Worm (Caenorhabditis elegans) whole organism, L4 larva: ENCODE data around the gene set-4.
A peak's percentile ranks its signal among the peaks of the same experiment; 100 is the strongest.

Experiments used
- D1046.2 ChIP-seq: fragments of 200-800 bp; sonication (Bioruptor generic); IDR thresholded peaks from 2 replicates; pipeline ENCODE4 v1.3.6; 2022; ENCODE audit warnings: missing genetic modification characterization, missing compliant biosample characterization
- F10B5.3 ChIP-seq: sonication (generic microtip); optimal IDR thresholded peaks from 2 replicates; lab custom pipeline; 2016; ENCODE audit warnings: mild to moderate bottlenecking, missing genetic modification characterization, missing compliant biosample characterization
- F37D6.2 ChIP-seq: sonication (generic microtip); optimal IDR thresholded peaks from 2 replicates; lab custom pipeline; 2016; ENCODE audit warnings: mild to moderate bottlenecking, missing genetic modification characterization, missing compliant biosample characterization
- F49E8.2 ChIP-seq: sonication (generic microtip); optimal IDR thresholded peaks from 2 replicates; lab custom pipeline; 2016; ENCODE audit warnings: missing compliant biosample characterization, mild to moderate bottlenecking, missing genetic modification characterization, borderline replicate concordance
- R02D3.7 ChIP-seq: fragments of 150-350 bp; sonication (generic microtip); optimal IDR thresholded peaks from 3 replicates; lab custom pipeline; 2014; ENCODE audit warnings: missing biosample characterization, missing genetic modification characterization
- T20F7.1 ChIP-seq: fragments of 200-800 bp; sonication (Bioruptor generic); optimal IDR thresholded peaks from 2 replicates; lab custom pipeline; 2018; ENCODE audit warnings: mild to moderate bottlenecking, missing genetic modification characterization, missing compliant biosample characterization
- T26A8.4 ChIP-seq: fragments of 200-800 bp; sonication (Bioruptor generic); IDR thresholded peaks from 2 replicates; pipeline ENCODE4 v1.3.6; 2022; ENCODE audit warnings: missing genetic modification characterization, missing compliant biosample characterization
- Y105C5A.15 ChIP-seq: fragments of 200-800 bp; sonication (Bioruptor generic); IDR thresholded peaks from 2 replicates; pipeline ENCODE4 v1.3.6; 2022; ENCODE audit warnings: missing genetic modification characterization, missing compliant biosample characterization
- Y5F2A.4 ChIP-seq: fragments of 200-800 bp; sonication (Bioruptor generic); optimal IDR thresholded peaks from 2 replicates; lab custom pipeline; 2018; ENCODE audit warnings: mild to moderate bottlenecking, missing genetic modification characterization, missing compliant biosample characterization
- Y75B8A.6 ChIP-seq: fragments of 200-800 bp; sonication (Bioruptor generic); IDR thresholded peaks from 2 replicates; pipeline ENCODE4 v1.3.6; 2022; ENCODE audit warnings: missing genetic modification reagents, missing genetic modification characterization, missing compliant biosample characterization
- ZK337.2 ChIP-seq: fragments of 200-800 bp; sonication (Bioruptor generic); IDR thresholded peaks from 2 replicates; pipeline ENCODE4 v1.3.6; 2022; ENCODE audit warnings: missing genetic modification reagents, missing genetic modification characterization, missing compliant biosample characterization
- ama-1 ChIP-seq: fragments of 150-350 bp; optimal IDR thresholded peaks from 2 replicates; lab custom pipeline; 2014; ENCODE audit warnings: inconsistent platforms, mixed read lengths
- arid-1 ChIP-seq: fragments of 200-800 bp; sonication (Bioruptor generic); conservative IDR thresholded peaks from 2 replicates; pipeline ENCODE4 v1.3.6; 2022; ENCODE audit warnings: missing genetic modification reagents, missing genetic modification characterization, missing compliant biosample characterization
- ceh-28 ChIP-seq: fragments of 150-350 bp; optimal IDR thresholded peaks from 2 replicates; lab custom pipeline; 2014; ENCODE audit warnings: missing biosample characterization, missing genetic modification reagents, missing genetic modification characterization
- ceh-32 ChIP-seq: sonication (generic microtip); optimal IDR thresholded peaks from 2 replicates; lab custom pipeline; 2016; ENCODE audit warnings: mild to moderate bottlenecking, missing genetic modification characterization, missing compliant biosample characterization; ENCODE audit not compliant: poor library complexity
- ceh-62 ChIP-seq: sonication (generic microtip); optimal IDR thresholded peaks from 2 replicates; lab custom pipeline; 2017; ENCODE audit warnings: missing biosample characterization, missing genetic modification characterization
- ceh-82 ChIP-seq: sonication (generic microtip); optimal IDR thresholded peaks from 2 replicates; lab custom pipeline; 2017; ENCODE audit warnings: missing biosample characterization, missing genetic modification characterization
- ces-1 ChIP-seq: fragments of 150-350 bp; sonication (generic microtip); optimal IDR thresholded peaks from 4 replicates; lab custom pipeline; 2014; ENCODE audit warnings: missing biosample characterization, missing genetic modification reagents, missing genetic modification characterization
- ctbp-1 ChIP-seq: fragments of 200-800 bp; sonication (Bioruptor generic); IDR thresholded peaks from 2 replicates; pipeline ENCODE4 v1.3.6; 2022; ENCODE audit warnings: missing genetic modification reagents, missing genetic modification characterization, missing compliant biosample characterization
- daf-16 ChIP-seq, 3 experiments: sonication (generic microtip); optimal IDR thresholded peaks; 2 replicates each; lab custom pipeline; 2016 to 2017; ENCODE audit warnings: missing genetic modification characterization in 3 of 3, missing genetic modification reagents in 3 of 3, mild to moderate bottlenecking in 2 of 3, missing compliant biosample characterization in 2 of 3, missing biosample characterization in 1 of 3, moderate library complexity in 1 of 3
- dmd-6 ChIP-seq: fragments of 200-800 bp; sonication (Bioruptor generic); IDR thresholded peaks from 2 replicates; pipeline ENCODE4 v1.3.6; 2022; ENCODE audit warnings: missing genetic modification reagents, missing genetic modification characterization, missing compliant biosample characterization
- dmd-8 ChIP-seq: fragments of 200-800 bp; sonication (Bioruptor generic); IDR thresholded peaks from 2 replicates; pipeline ENCODE4 v1.3.6; 2022; ENCODE audit warnings: missing genetic modification characterization, missing compliant biosample characterization
- dmd-9 ChIP-seq: fragments of 200-800 bp; sonication (Bioruptor generic); IDR thresholded peaks from 2 replicates; pipeline ENCODE4 v1.3.6; 2022; ENCODE audit warnings: missing genetic modification reagents, missing genetic modification characterization, missing compliant biosample characterization
- dpl-1 ChIP-seq: fragments of 150-350 bp; optimal IDR thresholded peaks from 2 replicates; lab custom pipeline; 2014; ENCODE audit warnings: missing biosample characterization, missing genetic modification reagents, missing genetic modification characterization
- dve-1 ChIP-seq: sonication (generic microtip); optimal IDR thresholded peaks from 2 replicates; lab custom pipeline; 2017; ENCODE audit warnings: antibody characterized with exemption, mild to moderate bottlenecking, missing genetic modification characterization, missing compliant biosample characterization; ENCODE audit not compliant: insufficient read depth
- fos-1 ChIP-seq: fragments of 150-350 bp; optimal IDR thresholded peaks from 2 replicates; lab custom pipeline; 2014; ENCODE audit warnings: missing biosample characterization, missing genetic modification characterization
- hif-1 ChIP-seq, 2 experiments: sonication (generic microtip); optimal IDR thresholded peaks; 2 replicates each; lab custom pipeline; 2016 to 2017; ENCODE audit warnings: missing compliant biosample characterization in 2 of 2, missing genetic modification characterization in 2 of 2, missing genetic modification reagents in 2 of 2, missing genotype in 2 of 2, mild to moderate bottlenecking in 1 of 2
- hlh-30 ChIP-seq: sonication (generic microtip); optimal IDR thresholded peaks from 2 replicates; lab custom pipeline; 2017; ENCODE audit warnings: antibody characterized with exemption, mild to moderate bottlenecking, missing genetic modification characterization, missing compliant biosample characterization; ENCODE audit not compliant: insufficient read depth
- lin-13 ChIP-seq: fragments of 150-350 bp; optimal IDR thresholded peaks from 2 replicates; lab custom pipeline; 2014; ENCODE audit warnings: missing biosample characterization, missing genetic modification reagents, missing genetic modification characterization
- lin-15B ChIP-seq: fragments of 150-350 bp; sonication (generic microtip); optimal IDR thresholded peaks from 3 replicates; lab custom pipeline; 2014; ENCODE audit warnings: missing biosample characterization, missing genetic modification characterization
- lin-29 ChIP-seq: fragments of 200-800 bp; sonication (Bioruptor generic); IDR thresholded peaks from 2 replicates; pipeline ENCODE4 v1.3.6; 2022; ENCODE audit warnings: missing genetic modification reagents, missing genetic modification characterization, missing compliant biosample characterization
- madf-5 ChIP-seq, 2 experiments: fragments of 200-800 bp; sonication (Bioruptor generic); IDR thresholded peaks; 2 replicates each; pipeline ENCODE4 v1.3.6; 2022; ENCODE audit warnings: missing compliant biosample characterization in 2 of 2, missing genetic modification characterization in 2 of 2
- mep-1 ChIP-seq: fragments of 150-350 bp; sonication (generic microtip); optimal IDR thresholded peaks from 3 replicates; lab custom pipeline; 2014; ENCODE audit warnings: missing biosample characterization, missing genetic modification characterization
- nhr-41 ChIP-seq: fragments of 200-800 bp; sonication (Bioruptor generic); IDR thresholded peaks from 2 replicates; pipeline ENCODE4 v1.3.6; 2022; ENCODE audit warnings: missing genetic modification reagents, missing genetic modification characterization, missing compliant biosample characterization
- nhr-42 ChIP-seq: fragments of 200-800 bp; sonication (Bioruptor generic); IDR thresholded peaks from 2 replicates; pipeline ENCODE4 v1.3.6; 2022; ENCODE audit warnings: missing genetic modification characterization, missing compliant biosample characterization
- nhr-48 ChIP-seq: sonication (generic microtip); optimal IDR thresholded peaks from 2 replicates; lab custom pipeline; 2016; ENCODE audit warnings: mild to moderate bottlenecking, missing genetic modification characterization, missing compliant biosample characterization
- nhr-6 ChIP-seq: fragments of 150-350 bp; optimal IDR thresholded peaks from 2 replicates; lab custom pipeline; 2014; ENCODE audit warnings: missing biosample characterization, missing genetic modification characterization
- pha-4 ChIP-seq, 2 experiments: fragments of 150-350 bp in 1 of 2; fragments of 200-800 bp in 1 of 2; sonication (Bioruptor generic) in 1 of 2; IDR thresholded peaks in 1 of 2; optimal IDR thresholded peaks in 1 of 2; 2 replicates each; pipeline versions ENCODE4 v1.3.6 to Lab custom; 2014 to 2022; ENCODE audit warnings: missing genetic modification characterization in 2 of 2, missing genetic modification reagents in 2 of 2, missing biosample characterization in 1 of 2, missing compliant biosample characterization in 1 of 2
- php-3 ChIP-seq: fragments of 200-800 bp; sonication (Bioruptor generic); IDR thresholded peaks from 2 replicates; pipeline ENCODE4 v1.3.6; 2022; ENCODE audit warnings: missing genetic modification reagents, missing genetic modification characterization, missing compliant biosample characterization
- skn-1 ChIP-seq: fragments of 150-350 bp; optimal IDR thresholded peaks from 2 replicates; lab custom pipeline; 2014; ENCODE audit warnings: missing biosample characterization, missing genetic modification characterization
- snpc-1.2 ChIP-seq: fragments of 200-800 bp; sonication (Bioruptor generic); IDR thresholded peaks from 2 replicates; pipeline ENCODE4 v1.3.6; 2022; ENCODE audit warnings: missing genetic modification reagents, missing genetic modification characterization, missing compliant biosample characterization
- snpc-4 ChIP-seq: fragments of 150-350 bp; optimal IDR thresholded peaks from 2 replicates; lab custom pipeline; 2014; ENCODE audit warnings: missing biosample characterization, missing genetic modification characterization
- spr-1 ChIP-seq: sonication (generic microtip); optimal IDR thresholded peaks from 2 replicates; lab custom pipeline; 2016; ENCODE audit warnings: mild to moderate bottlenecking, missing genetic modification characterization, missing compliant biosample characterization
- spr-3 ChIP-seq: fragments of 200-800 bp; sonication (Bioruptor generic); optimal IDR thresholded peaks from 2 replicates; lab custom pipeline; 2018; ENCODE audit warnings: mild to moderate bottlenecking, missing genetic modification characterization, missing compliant biosample characterization
- tra-1 ChIP-seq: fragments of 200-800 bp; sonication (Bioruptor generic); IDR thresholded peaks from 2 replicates; pipeline ENCODE4 v1.3.6; 2022; ENCODE audit warnings: missing genetic modification reagents, missing genetic modification characterization, missing compliant biosample characterization
- zag-1 ChIP-seq: fragments of 150-350 bp; optimal IDR thresholded peaks from 2 replicates; lab custom pipeline; 2014; ENCODE audit warnings: missing biosample characterization, missing genetic modification characterization
- zfp-2 ChIP-seq: sonication (generic microtip); optimal IDR thresholded peaks from 2 replicates; lab custom pipeline; 2016; ENCODE audit warnings: mild to moderate bottlenecking, missing genetic modification characterization, missing compliant biosample characterization
- zfp-3 ChIP-seq: fragments of 200-800 bp; sonication (Bioruptor generic); conservative IDR thresholded peaks from 2 replicates; pipeline ENCODE4 v1.3.6; 2022; ENCODE audit warnings: missing genetic modification reagents, missing genetic modification characterization, missing compliant biosample characterization

Gene set-4

DNA sequence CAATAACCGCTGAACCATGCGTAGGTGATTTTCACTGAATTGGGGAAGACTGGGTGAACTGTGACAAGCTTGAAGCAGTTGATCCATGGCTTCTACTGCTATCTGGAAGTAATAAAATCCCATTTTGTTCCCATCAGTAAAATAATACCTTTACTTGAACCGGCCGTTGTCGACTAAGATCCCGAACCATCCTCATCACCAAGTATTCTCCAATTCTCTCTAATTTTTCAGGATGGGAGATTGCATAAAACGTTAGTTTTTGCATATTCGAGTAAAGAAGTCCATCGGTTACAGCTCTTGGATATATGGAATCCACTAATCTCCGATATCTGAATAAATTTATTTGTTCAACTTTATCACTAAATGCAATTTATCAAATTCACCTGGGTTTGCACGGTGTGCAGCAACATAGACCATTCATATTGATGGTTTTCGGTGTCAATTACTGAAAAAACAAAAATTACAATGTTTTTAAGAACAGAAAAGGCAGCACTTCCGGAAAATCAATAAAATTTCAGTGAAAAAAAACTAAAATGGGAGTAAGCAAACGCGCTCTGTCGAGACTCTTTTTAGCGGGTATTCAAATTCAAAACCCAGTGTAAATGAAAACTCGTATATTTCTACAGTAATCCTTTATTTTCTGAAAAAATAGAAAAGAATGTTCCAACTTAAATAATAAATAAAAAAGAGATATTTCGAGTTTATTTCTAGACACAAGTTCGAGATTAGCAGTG, 10.3 kb downstream of the set-4 start, which contains the start of gene efr-3 (continued):
- TF ChIP-seq daf-16 (GFP tag; optimal IDR thresholded peaks at IDR 0.05; lab: Kevin White, UChicago) (no peak), daf-16 (tag; optimal IDR thresholded peaks at IDR 0.05; lab: Kevin White, UChicago) (no peak), D1046.2 (GFP tag; lab: Robert Waterston, UW) (no peak), F37D6.2 (tag; lab: Kevin White, UChicago) (no peak), T20F7.1 (GFP tag; lab: Kevin White, UChicago) (no peak), dve-1 (tag; lab: Kevin White, UChicago) (no peak), spr-3 (GFP tag; lab: Kevin White, UChicago) (no peak), nhr-48 (tag; lab: Kevin White, UChicago) (no peak), F10B5.3 (tag; lab: Kevin White, UChicago) (no peak), ctbp-1 (GFP tag; lab: Robert Waterston, UW) (no peak), php-3 (GFP tag; lab: Robert Waterston, UW) (no peak), fos-1 (tag; lab: Kevin White, UChicago) (no peak), ama-1 (lab: Kevin White, UChicago) (no peak), pha-4 (GFP tag; IDR thresholded peaks at IDR 0.05; lab: Robert Waterston, UW) (no peak), pha-4 (tag; optimal IDR thresholded peaks at IDR 0.05; lab: Kevin White, UChicago) (no peak), mep-1 (no peak), zfp-2 (tag; lab: Kevin White, UChicago) (no peak), nhr-42 (GFP tag; lab: Robert Waterston, UW) (no peak), skn-1 (tag; lab: Kevin White, UChicago) (no peak), R02D3.7 (tag; lab: Kevin White, UChicago) (no peak), nhr-6 (tag; lab: Kevin White, UChicago) (peak; percentile 23), ceh-62 (no peak), dpl-1 (GFP tag; lab: Kevin White, UChicago) (peak; percentile 88), ceh-28 (tag; lab: Kevin White, UChicago) (no peak), ZK337.2 (no peak), F49E8.2 (no peak), madf-5 (GFP tag; IDR thresholded peaks at IDR 0.05; lab: Robert Waterston, UW) (no peak), T26A8.4 (no peak), snpc-4 (no peak), zag-1 (no peak), ceh-82 (tag; lab: Kevin White, UChicago) (no peak), dmd-6 (GFP tag; lab: Robert Waterston, UW) (no peak), dmd-9 (no peak), hlh-30 (peak; percentile 11), Y105C5A.15 (GFP tag; lab: Robert Waterston, UW) (no peak), lin-15B (tag; lab: Kevin White, UChicago) (no peak), lin-29 (GFP tag; lab: Robert Waterston, UW) (no peak), arid-1 (no peak), nhr-41 (GFP tag; lab: Robert Waterston, UW) (no peak), dmd-8 (GFP tag; lab: Robert Waterston, UW) (no peak), spr-1 (no peak), lin-13 (no peak), zfp-3 (no peak), ceh-32 (tag; lab: Kevin White, UChicago) (no peak), ces-1 (GFP tag; lab: Kevin White, UChicago) (no peak), Y75B8A.6 (GFP tag; lab: Robert Waterston, UW) (no peak), snpc-1.2 (no peak), hif-1 (tag; optimal IDR thresholded peaks at IDR 0.05; lab: Kevin White, UChicago) (no peak), Y5F2A.4 (GFP tag; lab: Kevin White, UChicago) (no peak), tra-1 (GFP tag; lab: Robert Waterston, UW) (no peak)
